Worm (Caenorhabditis elegans) whole organism, L2 larva: ENCODE results near the gene ugt-9.

ENCODE experiments used
- C34F6.9 ChIP-seq: fragments of 150-350 bp; optimal IDR thresholded peaks from 2 replicates; lab custom pipeline; 2014; ENCODE audit warnings: missing biosample characterization, missing genetic modification characterization
- F13H6.1 ChIP-seq: sonication (generic microtip); optimal IDR thresholded peaks from 2 replicates; lab custom pipeline; 2016; ENCODE audit warnings: missing genetic modification characterization, missing compliant biosample characterization
- R02D3.7 ChIP-seq: fragments of 150-350 bp; optimal IDR thresholded peaks from 2 replicates; lab custom pipeline; 2014; ENCODE audit warnings: missing biosample characterization, missing genetic modification characterization
- Y55F3AM.14 ChIP-seq: fragments of 200-800 bp; sonication (Bioruptor generic); optimal IDR thresholded peaks from 2 replicates; lab custom pipeline; 2018; ENCODE audit warnings: mild to moderate bottlenecking, missing genetic modification characterization, missing compliant biosample characterization
- aly-2 ChIP-seq: fragments of 150-350 bp; optimal IDR thresholded peaks from 2 replicates; lab custom pipeline; 2014; ENCODE audit warnings: missing biosample characterization, missing genetic modification characterization
- blmp-1 ChIP-seq: sonication (generic microtip); optimal IDR thresholded peaks from 2 replicates; lab custom pipeline; 2017; ENCODE audit warnings: missing genetic modification characterization, mild to moderate bottlenecking, missing compliant biosample characterization, antibody characterized with exemption, moderate library complexity; ENCODE audit not compliant: insufficient read depth
- dmd-4 ChIP-seq: sonication (generic microtip); optimal IDR thresholded peaks from 2 replicates; lab custom pipeline; 2017; ENCODE audit warnings: missing biosample characterization, missing genetic modification characterization
- egl-27 ChIP-seq: sonication (generic microtip); optimal IDR thresholded peaks from 3 replicates; lab custom pipeline; 2017; ENCODE audit warnings: missing biosample characterization, missing genetic modification reagents, missing genetic modification characterization
- elt-1 ChIP-seq: fragments of 150-350 bp; optimal IDR thresholded peaks from 2 replicates; lab custom pipeline; 2014; ENCODE audit warnings: missing biosample characterization, missing genetic modification characterization
- elt-3 ChIP-seq: sonication (generic microtip); optimal IDR thresholded peaks from 2 replicates; lab custom pipeline; 2017; ENCODE audit warnings: missing biosample characterization, missing genetic modification characterization
- fos-1 ChIP-seq: fragments of 150-350 bp; optimal IDR thresholded peaks from 2 replicates; lab custom pipeline; 2014; ENCODE audit warnings: missing biosample characterization, missing genetic modification characterization
- lin-11 ChIP-seq: fragments of 150-350 bp; sonication (generic microtip); optimal IDR thresholded peaks from 2 replicates; lab custom pipeline; 2014; ENCODE audit warnings: missing biosample characterization, missing genetic modification characterization, inconsistent platforms, mixed read lengths
- lin-13 ChIP-seq: fragments of 150-350 bp; optimal IDR thresholded peaks from 2 replicates; lab custom pipeline; 2014; ENCODE audit warnings: missing biosample characterization, missing genetic modification reagents, missing genetic modification characterization
- lin-39 ChIP-seq: fragments of 150-350 bp; optimal IDR thresholded peaks from 2 replicates; lab custom pipeline; 2014; ENCODE audit warnings: missing biosample characterization, missing genetic modification reagents, missing genetic modification characterization
- mbf-1 ChIP-seq: sonication (generic microtip); optimal IDR thresholded peaks from 2 replicates; lab custom pipeline; 2017; ENCODE audit warnings: missing biosample characterization, missing genetic modification characterization
- nhr-11 ChIP-seq: fragments of 150-350 bp; optimal IDR thresholded peaks from 2 replicates; lab custom pipeline; 2014; ENCODE audit warnings: missing biosample characterization, missing genetic modification characterization
- nhr-237 ChIP-seq: fragments of 150-350 bp; optimal IDR thresholded peaks from 2 replicates; lab custom pipeline; 2014; ENCODE audit warnings: missing biosample characterization, missing genetic modification characterization
- nhr-6 ChIP-seq: fragments of 150-350 bp; optimal IDR thresholded peaks from 2 replicates; lab custom pipeline; 2014; ENCODE audit warnings: missing biosample characterization, missing genetic modification characterization
- nhr-77 ChIP-seq: fragments of 150-350 bp; optimal IDR thresholded peaks from 2 replicates; lab custom pipeline; 2014; ENCODE audit warnings: missing biosample characterization, missing genetic modification characterization
- sem-4 ChIP-seq: fragments of 150-350 bp; optimal IDR thresholded peaks from 2 replicates; lab custom pipeline; 2014; ENCODE audit warnings: missing biosample characterization, missing genetic modification reagents, missing genetic modification characterization
- skn-1 ChIP-seq: sonication (generic microtip); optimal IDR thresholded peaks from 2 replicates; lab custom pipeline; 2017; ENCODE audit warnings: missing biosample characterization, missing genetic modification characterization
- unc-39 ChIP-seq: fragments of 150-350 bp; optimal IDR thresholded peaks from 2 replicates; lab custom pipeline; 2014; ENCODE audit warnings: missing biosample characterization, missing genetic modification characterization
- unc-62 ChIP-seq: fragments of 150-350 bp; optimal IDR thresholded peaks from 2 replicates; lab custom pipeline; 2014; ENCODE audit warnings: missing biosample characterization, missing genetic modification reagents, missing genetic modification characterization
- ztf-1 ChIP-seq: fragments of 200-800 bp; sonication (Bioruptor generic); conservative IDR thresholded peaks from 2 replicates; pipeline ENCODE4 v1.3.6; 2022; ENCODE audit warnings: missing genetic modification characterization, missing compliant biosample characterization

ugt-9 gene

ce11 chrV:4935096-4935495 lies 39.2 kb downstream of the ugt-9 start:
- peak; percentile 30 for TF ChIP-seq fos-1
- no peak for TF ChIP-seq nhr-77
- TF ChIP-seq nhr-11 (tag; lab: Kevin White, UChicago), result no peak
- TF ChIP-seq nhr-6 (tag; lab: Kevin White, UChicago), result no peak

ce11 chrV:4937337-4937736 lies 41.5 kb downstream of the ugt-9 start:
- TF ChIP-seq lin-13 (no peak), nhr-77 (no peak), nhr-11 (tag; lab: Kevin White, UChicago) (no peak), dmd-4 (no peak), unc-39 (tag; lab: Kevin White, UChicago) (no peak), R02D3.7 (tag; lab: Kevin White, UChicago) (no peak), nhr-6 (tag; lab: Kevin White, UChicago) (no peak), ztf-1 (GFP tag; lab: Robert Waterston, UW) (no peak), sem-4 (tag; lab: Kevin White, UChicago) (no peak), F13H6.1 (tag; lab: Kevin White, UChicago) (no peak), unc-62 (GFP tag; lab: Kevin White, UChicago) (no peak), Y55F3AM.14 (GFP tag; lab: Kevin White, UChicago) (no peak), egl-27 (no peak), mbf-1 (no peak), nhr-237 (tag; lab: Kevin White, UChicago) (no peak), elt-1 (tag; lab: Kevin White, UChicago) (no peak), lin-11 (tag; lab: Kevin White, UChicago) (no peak), aly-2 (tag; lab: Kevin White, UChicago) (no peak), C34F6.9 (tag; lab: Kevin White, UChicago) (no peak)

- TF ChIP-seq lin-39 (tag; lab: Kevin White, UChicago) (no peak), R02D3.7 (tag; lab: Kevin White, UChicago) (no peak), sem-4 (tag; lab: Kevin White, UChicago) (no peak), skn-1 (tag; lab: Kevin White, UChicago) (no peak), C34F6.9 (tag; lab: Kevin White, UChicago) (no peak), Y55F3AM.14 (GFP tag; lab: Kevin White, UChicago) (no peak), nhr-11 (tag; lab: Kevin White, UChicago) (no peak), blmp-1 (tag; lab: Kevin White, UChicago) (no peak), elt-3 (tag; lab: Kevin White, UChicago) (no peak), egl-27 (no peak)
These were observed 48.4 kb downstream of the ugt-9 start, which contains the start of gene str-211 for ce11 chrV:4944219-4944618. TSS of gene str-211 (minus strand) at chrV:4944319.
